Fruit fly (Drosophila melanogaster) whole organism, embryonic: ENCODE data around the gene CG13896.

Source experiments
- CG1024 ChIP-seq: fragments of 200-800 bp; sonication (Bioruptor generic); IDR thresholded peaks from 2 replicates; pipeline ENCODE4 v1.3.6; 2022; ENCODE audit warnings: missing biosample characterization, missing genetic modification characterization
- CG10431 ChIP-seq: fragments of 200-800 bp; sonication (Bioruptor generic); optimal IDR thresholded peaks from 3 replicates; lab custom pipeline; 2018; ENCODE audit warnings: missing biosample characterization, mild to moderate bottlenecking, missing genetic modification characterization
- CG11093 ChIP-seq: fragments of 200-800 bp; sonication (Bioruptor generic); IDR thresholded peaks from 3 replicates; pipeline ENCODE4 v1.3.6; 2022; ENCODE audit warnings: missing biosample characterization, missing genetic modification characterization
- CG11398 ChIP-seq: fragments of 200-800 bp; sonication (Bioruptor generic); optimal IDR thresholded peaks from 2 replicates; lab custom pipeline; 2016; ENCODE audit warnings: missing biosample characterization, missing genetic modification characterization
- CG12104 ChIP-seq: fragments of 200-800 bp; sonication (Bioruptor generic); optimal IDR thresholded peaks from 3 replicates; lab custom pipeline; 2016; ENCODE audit warnings: missing biosample characterization, missing genetic modification characterization
- CG13775 ChIP-seq: fragments of 200-800 bp; sonication (Bioruptor generic); optimal IDR thresholded peaks from 3 replicates; lab custom pipeline; 2017; ENCODE audit warnings: missing biosample characterization, mild to moderate bottlenecking, missing genetic modification characterization
- CG14860 ChIP-seq: fragments of 200-800 bp; sonication (Bioruptor generic); IDR thresholded peaks from 3 replicates; pipeline ENCODE4 v1.3.6; 2022; ENCODE audit warnings: missing biosample characterization, missing genetic modification characterization; ENCODE audit not compliant: partially characterized antibody
- CG15269 ChIP-seq: fragments of 200-800 bp; sonication (Bioruptor generic); optimal IDR thresholded peaks from 2 replicates; lab custom pipeline; 2018; ENCODE audit warnings: missing biosample characterization, mild to moderate bottlenecking, missing genetic modification characterization, moderate library complexity
- CG2678 ChIP-seq: fragments of 200-800 bp; sonication (Bioruptor generic); optimal IDR thresholded peaks from 3 replicates; lab custom pipeline; 2019; ENCODE audit warnings: missing biosample characterization, mild to moderate bottlenecking, missing genetic modification characterization, moderate library complexity
- CG3065 ChIP-seq: fragments of 200-800 bp; sonication (Bioruptor generic); optimal IDR thresholded peaks from 2 replicates; lab custom pipeline; 2016; ENCODE audit warnings: missing biosample characterization, missing genetic modification characterization
- CG32532 ChIP-seq: fragments of 200-800 bp; sonication (Bioruptor generic); IDR thresholded peaks from 2 replicates; pipeline ENCODE4 v1.3.6; 2022; ENCODE audit warnings: missing biosample characterization, missing genetic modification characterization
- CG32767 ChIP-seq: fragments of 200-800 bp; sonication (Bioruptor generic); IDR thresholded peaks from 2 replicates; pipeline ENCODE4 v1.3.6; 2022; ENCODE audit warnings: missing biosample characterization, missing genetic modification characterization
- CG3281 ChIP-seq: fragments of 200-800 bp; sonication (Bioruptor generic); optimal IDR thresholded peaks from 3 replicates; lab custom pipeline; 2017; ENCODE audit warnings: missing biosample characterization, mild to moderate bottlenecking, missing genetic modification characterization
- CG3847 ChIP-seq: fragments of 200-800 bp; sonication (Bioruptor generic); IDR thresholded peaks from 2 replicates; pipeline ENCODE4 v1.3.6; 2022; ENCODE audit warnings: missing biosample characterization, missing genetic modification characterization
- CG42726 ChIP-seq: fragments of 200-800 bp; sonication (Bioruptor generic); IDR thresholded peaks from 2 replicates; pipeline ENCODE4 v1.3.6; 2022; ENCODE audit warnings: missing biosample characterization, missing genetic modification characterization; ENCODE audit not compliant: partially characterized antibody
- CG4360 ChIP-seq: fragments of 200-800 bp; sonication (Bioruptor generic); IDR thresholded peaks from 2 replicates; pipeline ENCODE4 v1.3.6; 2022; ENCODE audit warnings: missing biosample characterization, missing genetic modification characterization
- CG4820 ChIP-seq: fragments of 200-800 bp; sonication (Bioruptor generic); optimal IDR thresholded peaks from 3 replicates; lab custom pipeline; 2016; ENCODE audit warnings: missing biosample characterization, missing genetic modification characterization
- CG6854 ChIP-seq: fragments of 200-800 bp; sonication (Bioruptor generic); optimal IDR thresholded peaks from 3 replicates; lab custom pipeline; 2017; ENCODE audit warnings: missing biosample characterization, mild to moderate bottlenecking, missing genetic modification characterization
- CG7928 ChIP-seq: fragments of 200-800 bp; sonication (Bioruptor generic); optimal IDR thresholded peaks from 2 replicates; lab custom pipeline; 2017; ENCODE audit warnings: missing biosample characterization, mild to moderate bottlenecking, missing genetic modification characterization
- CG8944 ChIP-seq: fragments of 200-800 bp; sonication (Bioruptor generic); optimal IDR thresholded peaks from 3 replicates; lab custom pipeline; 2016; ENCODE audit warnings: missing biosample characterization, missing genetic modification characterization
- Dbx ChIP-seq: fragments of 200-800 bp; sonication (Bioruptor generic); IDR thresholded peaks from 3 replicates; pipeline ENCODE4 v1.3.6; 2022; ENCODE audit warnings: missing biosample characterization, missing genetic modification characterization
- Dek ChIP-seq: fragments of 200-800 bp; sonication (Bioruptor generic); optimal IDR thresholded peaks from 3 replicates; lab custom pipeline; 2019; ENCODE audit warnings: missing biosample characterization, mild to moderate bottlenecking, missing genetic modification characterization, moderate library complexity
- Dfd ChIP-seq, 2 experiments: fragments of >200 bp; optimal IDR thresholded peaks; 2 replicates each; lab custom pipeline; 2017; ENCODE audit warnings: missing biosample characterization in 2 of 2, missing genetic modification characterization in 2 of 2
- Doc3 ChIP-seq: fragments of 200-800 bp; sonication (Bioruptor generic); IDR thresholded peaks from 3 replicates; pipeline ENCODE4 v1.3.6; 2022; ENCODE audit warnings: missing biosample characterization, missing genetic modification characterization; ENCODE audit not compliant: partially characterized antibody
- Ets65A ChIP-seq: fragments of 200-800 bp; sonication (Bioruptor generic); peaks from one replicate; lab custom pipeline; 2016; ENCODE audit warnings: missing biosample characterization, missing genetic modification characterization
- H15 ChIP-seq: fragments of 200-800 bp; sonication (Bioruptor generic); IDR thresholded peaks from 3 replicates; pipeline ENCODE4 v1.3.6; 2022; ENCODE audit warnings: missing biosample characterization, missing genetic modification characterization
- HLHmδ ChIP-seq: fragments of 200-800 bp; sonication (Bioruptor generic); optimal IDR thresholded peaks from 2 replicates; lab custom pipeline; 2018; ENCODE audit warnings: missing biosample characterization, mild to moderate bottlenecking, missing genetic modification characterization, moderate library complexity
- Hand ChIP-seq: fragments of 200-800 bp; sonication (Bioruptor generic); optimal IDR thresholded peaks from 2 replicates; lab custom pipeline; 2017; ENCODE audit warnings: mild to moderate bottlenecking, missing biosample characterization, missing genetic modification reagents, missing genetic modification characterization
- Hr3 ChIP-seq: fragments of 200-800 bp; sonication (Bioruptor generic); optimal IDR thresholded peaks from 3 replicates; lab custom pipeline; 2016; ENCODE audit warnings: missing biosample characterization, missing genetic modification characterization
- Mrtf ChIP-seq: fragments of 200-800 bp; sonication (Bioruptor generic); IDR thresholded peaks from 3 replicates; pipeline ENCODE4 v1.3.6; 2022; ENCODE audit warnings: missing biosample characterization, missing genetic modification characterization
- NFAT ChIP-seq: fragments of 200-800 bp; sonication (Bioruptor generic); IDR thresholded peaks from 2 replicates; pipeline ENCODE4 v1.3.6; 2022; ENCODE audit warnings: missing biosample characterization, missing genetic modification characterization
- Ssrp ChIP-seq: fragments of 200-800 bp; sonication (Bioruptor generic); optimal IDR thresholded peaks from 2 replicates; lab custom pipeline; 2018; ENCODE audit warnings: missing biosample characterization, mild to moderate bottlenecking, missing genetic modification characterization, moderate library complexity
- Tbp ChIP-seq: fragments of >200 bp; optimal IDR thresholded peaks from 2 replicates; lab custom pipeline; 2018; ENCODE audit warnings: missing biosample characterization, missing genetic modification characterization
- bbx ChIP-seq: fragments of 200-800 bp; sonication (Bioruptor generic); IDR thresholded peaks from 2 replicates; pipeline ENCODE4 v1.3.6; 2022; ENCODE audit warnings: missing biosample characterization, missing genetic modification characterization; ENCODE audit not compliant: partially characterized antibody
- bsh ChIP-seq, 2 experiments: fragments of 200-800 bp; sonication (Bioruptor generic); optimal IDR thresholded peaks; 2 replicates each; lab custom pipeline; 2017 to 2018; ENCODE audit warnings: mild to moderate bottlenecking in 2 of 2, missing biosample characterization in 2 of 2, missing genetic modification characterization in 2 of 2, moderate library complexity in 1 of 2
- cad ChIP-seq: fragments of >200 bp; optimal IDR thresholded peaks from 2 replicates; lab custom pipeline; 2017; ENCODE audit warnings: missing biosample characterization, missing genetic modification characterization
- crc ChIP-seq: fragments of 200-800 bp; sonication (Bioruptor generic); optimal IDR thresholded peaks from 2 replicates; lab custom pipeline; 2016; ENCODE audit warnings: missing biosample characterization, missing genetic modification characterization
- gem ChIP-seq: fragments of 200-800 bp; sonication (Bioruptor generic); optimal IDR thresholded peaks from 2 replicates; lab custom pipeline; 2019; ENCODE audit warnings: missing biosample characterization, mild to moderate bottlenecking, missing genetic modification characterization, moderate library complexity
- h ChIP-seq: fragments of >200 bp; optimal IDR thresholded peaks from 2 replicates; lab custom pipeline; 2017
- mld ChIP-seq: fragments of 200-800 bp; sonication (Bioruptor generic); IDR thresholded peaks from 3 replicates; pipeline ENCODE4 v1.3.6; 2022; ENCODE audit warnings: missing biosample characterization, missing genetic modification characterization; ENCODE audit not compliant: partially characterized antibody
- pnt ChIP-seq: fragments of 200-800 bp; sonication (Bioruptor generic); optimal IDR thresholded peaks from 3 replicates; lab custom pipeline; 2016; ENCODE audit warnings: missing biosample characterization, missing genetic modification characterization
- pum ChIP-seq: fragments of 200-800 bp; sonication (Bioruptor generic); optimal IDR thresholded peaks from 2 replicates; lab custom pipeline; 2016; ENCODE audit warnings: missing biosample characterization, missing genetic modification characterization
- ranshi ChIP-seq: fragments of 200-800 bp; sonication (Bioruptor generic); IDR thresholded peaks from 2 replicates; pipeline ENCODE4 v1.3.6; 2022; ENCODE audit warnings: missing biosample characterization, missing genetic modification characterization
- sim ChIP-seq: fragments of 200-800 bp; sonication (Bioruptor generic); IDR thresholded peaks from 2 replicates; pipeline ENCODE4 v1.3.6; 2022; ENCODE audit warnings: missing biosample characterization, missing genetic modification characterization
- sisA ChIP-seq: fragments of 200-800 bp; sonication (Bioruptor generic); IDR thresholded peaks from 2 replicates; pipeline ENCODE4 v1.3.6; 2022; ENCODE audit warnings: missing biosample characterization, missing genetic modification characterization
- sob ChIP-seq: fragments of 200-800 bp; sonication (Bioruptor generic); IDR thresholded peaks from 2 replicates; pipeline ENCODE4 v1.3.6; 2022; ENCODE audit warnings: missing biosample characterization, missing genetic modification characterization
- tgo ChIP-seq: fragments of 200-800 bp; sonication (Bioruptor generic); IDR thresholded peaks from 3 replicates; pipeline ENCODE4 v1.3.6; 2022; ENCODE audit warnings: missing biosample characterization, missing genetic modification characterization
- tup ChIP-seq: fragments of 200-800 bp; sonication (Bioruptor generic); optimal IDR thresholded peaks from 2 replicates; lab custom pipeline; 2016; ENCODE audit warnings: missing biosample characterization, mild to moderate bottlenecking, missing genetic modification characterization, moderate library complexity
- tx ChIP-seq: fragments of 200-800 bp; sonication (Bioruptor generic); optimal IDR thresholded peaks from 2 replicates; lab custom pipeline; 2016; ENCODE audit warnings: missing biosample characterization, missing genetic modification characterization
- unpg ChIP-seq: fragments of 200-800 bp; sonication (Bioruptor generic); optimal IDR thresholded peaks from 3 replicates; lab custom pipeline; 2018; ENCODE audit warnings: missing biosample characterization, mild to moderate bottlenecking, missing genetic modification characterization, moderate library complexity

Gene CG13896

dm6 chr3L:711839-712553, at the start of gene CG13896:
TSS of gene CG13896 (minus strand) at chr3L:711850.
- peak; percentile 84 for TF ChIP-seq CG12104 (GFP tag; lab: Kevin White, UChicago)
- peak; percentile 87 for TF ChIP-seq H15 (GFP tag; lab: Robert Waterston, UW)
- TF ChIP-seq Dfd (GFP tag; optimal IDR thresholded peaks at IDR 0.05; lab: Kevin White, UChicago) = no peak
- TF ChIP-seq gem (tag; lab: Kevin White, UChicago) = peak; percentile 84
- TF ChIP-seq CG2678 (tag; lab: Kevin White, UChicago) = peak; percentile 73
- TF ChIP-seq CG4820 (GFP tag; lab: Kevin White, UChicago) = peak; percentile 82
- no peak for TF ChIP-seq CG4360 (GFP tag; lab: Robert Waterston, UW)
- TF ChIP-seq CG3281 (GFP tag; lab: Kevin White, UChicago) = peak; percentile 75
- TF ChIP-seq unpg (GFP tag; lab: Kevin White, UChicago) = peak; percentile 88
- no peak for TF ChIP-seq sim (GFP tag; lab: Robert Waterston, UW)
- peak; percentile 34 for TF ChIP-seq Hand (GFP tag; lab: Kevin White, UChicago)
- TF ChIP-seq CG7928 (GFP tag; lab: Kevin White, UChicago) = peak; percentile 53
- TF ChIP-seq bbx (GFP tag; lab: Robert Waterston, UW) = peak; percentile 70
- peak; percentile 93 for TF ChIP-seq Hr3 (GFP tag; lab: Kevin White, UChicago)
- TF ChIP-seq Dbx (GFP tag; lab: Robert Waterston, UW) = peak; percentile 88
- peak; percentile 67 for TF ChIP-seq CG3065
- peak; percentile 73 for TF ChIP-seq CG3847 (GFP tag; lab: Robert Waterston, UW)
- TF ChIP-seq CG15269 (tag; lab: Kevin White, UChicago) = peak; percentile 76
- peak; percentile 87 for TF ChIP-seq sob
- TF ChIP-seq pnt (GFP tag; lab: Kevin White, UChicago) = peak; percentile 91
- peak; percentile 95 for TF ChIP-seq CG32532 (GFP tag; lab: Robert Waterston, UW)
- peak; percentile 72 for TF ChIP-seq Ssrp
- peak; percentile 78 for TF ChIP-seq HLHmδ (GFP tag; lab: Kevin White, UChicago)
- peak; percentile 85 for TF ChIP-seq ranshi (GFP tag; lab: Robert Waterston, UW)
- TF ChIP-seq CG8944 (GFP tag; lab: Kevin White, UChicago) = peak; percentile 91
- peak; percentile 81 for TF ChIP-seq tgo (GFP tag; lab: Robert Waterston, UW)
- TF ChIP-seq sisA (GFP tag; lab: Robert Waterston, UW) = peak; percentile 92
- peak; percentile 79 for TF ChIP-seq tup (GFP tag; lab: Kevin White, UChicago)
- TF ChIP-seq Mrtf (GFP tag; lab: Robert Waterston, UW) = peak; percentile 93
- peak; percentile 81 for TF ChIP-seq tx (GFP tag; lab: Kevin White, UChicago)
- TF ChIP-seq CG14860 = peak; percentile 60; the same call in 1 of the 3 replicates
- no peak for TF ChIP-seq cad
- peak; percentile 89 for TF ChIP-seq Dek (tag; lab: Kevin White, UChicago)
- peak; percentile 74 for TF ChIP-seq CG13775
- TF ChIP-seq pum (GFP tag; lab: Kevin White, UChicago) = peak; percentile 93
- TF ChIP-seq mld (GFP tag; lab: Robert Waterston, UW) = no peak
- TF ChIP-seq Ets65A (GFP tag; lab: Kevin White, UChicago) = peak; percentile 100
- TF ChIP-seq CG6854 (GFP tag; lab: Kevin White, UChicago) = peak; percentile 35
- TF ChIP-seq crc (GFP tag; lab: Kevin White, UChicago) = peak; percentile 66
- peak; percentile 75 for TF ChIP-seq CG11398
- TF ChIP-seq CG10431 (GFP tag; lab: Kevin White, UChicago) = peak; percentile 69
- TF ChIP-seq CG11093 (GFP tag; lab: Robert Waterston, UW) = peak; percentile 57; the same call in 1 of the 3 replicates
- peak; percentile 74 for TF ChIP-seq CG42726 (GFP tag; lab: Robert Waterston, UW)
- peak; percentile 52; the same call in 1 of the 2 replicates for TF ChIP-seq CG32767 (GFP tag; lab: Robert Waterston, UW)
- TF ChIP-seq Doc3 (GFP tag; lab: Robert Waterston, UW) = peak; percentile 78; the same call in 2 of the 3 replicates
- peak; percentile 96 for TF ChIP-seq NFAT (GFP tag; lab: Robert Waterston, UW)
- no peak for TF ChIP-seq h (lab: Kevin White, UChicago)
- peak; percentile 37 for TF ChIP-seq Tbp (GFP tag; lab: Kevin White, UChicago)
- peak; percentile 17 to 79 for TF ChIP-seq bsh (GFP tag; optimal IDR thresholded peaks at IDR 0.05; lab: Kevin White, UChicago)
- peak; percentile 77 for TF ChIP-seq CG1024 (GFP tag; lab: Robert Waterston, UW)
